Worm (Caenorhabditis elegans): Measurements from ENCODE around the gene col-121.

DNA sequence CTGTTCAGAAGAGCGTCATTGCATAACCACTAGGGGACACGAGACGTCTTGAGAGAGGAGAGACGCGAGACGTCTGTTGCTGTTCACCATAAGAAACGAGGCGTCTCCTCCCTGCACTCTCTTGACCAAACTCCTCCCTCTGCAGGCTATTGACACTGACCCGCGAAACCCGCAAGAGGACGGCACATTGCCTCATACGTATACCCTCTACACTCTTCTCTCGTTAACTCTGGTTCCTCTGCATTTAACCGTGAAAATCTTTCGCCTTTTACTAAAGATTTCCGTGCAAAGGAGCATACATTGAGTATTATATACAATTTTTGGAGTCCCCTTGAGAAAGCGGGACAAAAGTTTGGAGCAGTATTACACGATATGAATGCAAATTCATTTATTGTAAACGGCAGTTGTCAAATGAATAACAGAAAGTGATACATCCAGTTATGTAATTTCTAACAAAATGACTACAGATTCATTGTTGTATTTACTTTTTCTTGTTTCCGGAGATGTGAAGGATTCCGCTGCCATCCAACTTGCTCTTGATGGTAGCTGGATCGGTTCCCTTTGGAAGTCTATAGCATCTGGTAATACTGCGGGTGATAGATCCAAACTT lies 48.5 kb upstream of the col-121 start:
- TF ChIP-seq unc-62 (GFP tag; optimal IDR thresholded peaks at IDR 0.05) (peak; percentile 4), ztf-18 (tag; optimal IDR thresholded peaks at IDR 0.05) (peak; percentile 69), snpc-1.1 (tag; optimal IDR thresholded peaks at IDR 0.05; ENCODE audit: insufficient read depth) (peak; percentile 97), egl-18 (GFP tag; IDR thresholded peaks at IDR 0.05) (0 out of 2 replicates have a peak, but pooled peaks have one; percentile 16), snpc-4 (GFP tag; optimal IDR thresholded peaks at IDR 0.05) (peak; percentile 98), snpc-4 (tag; optimal IDR thresholded peaks at IDR 0.05) (peak; percentile 99), madf-6 (GFP tag; IDR thresholded peaks at IDR 0.05) (peak; percentile 79), tbp1 (GFP tag; optimal IDR thresholded peaks at IDR 0.05) (peak; percentile 81), F49E8.2 (tag; optimal IDR thresholded peaks at IDR 0.05; ENCODE audit: insufficient read depth) (peak; percentile 90), nhr-90 (tag; optimal IDR thresholded peaks at IDR 0.05) (peak; percentile 42), somi-1 (GFP tag; optimal IDR thresholded peaks at IDR 0.05) (peak; percentile 61), ceh-100 (GFP tag; IDR thresholded peaks at IDR 0.05) (peak; percentile 84), madf-8 (GFP tag; conservative IDR thresholded peaks at IDR 0.05) (peak; percentile 49), ceh-91 (GFP tag; IDR thresholded peaks at IDR 0.05) (peak; percentile 53), tlf-1 (GFP tag; optimal IDR thresholded peaks at IDR 0.05) (peak; percentile 81)
